Worm (Caenorhabditis elegans): Measurements from ENCODE around the gene R160.6.

R160.6 gene

ce11 chrX:4370756-4371155 lies 2.3 kb downstream of the R160.6 start, which contains the start of gene R160.5:
TSS of gene R160.5 (minus strand) at chrX:4370856.
- TF ChIP-seq dmd-6 (GFP tag; IDR thresholded peaks at IDR 0.05) (no peak), vab-7 (GFP tag; IDR thresholded peaks at IDR 0.05) (no peak), snpc-4 (tag; optimal IDR thresholded peaks at IDR 0.05) (no peak), nhr-237 (tag; optimal IDR thresholded peaks at IDR 0.05) (no peak), egl-43 (GFP tag; IDR thresholded peaks at IDR 0.05) (no peak)

- TF ChIP-seq F49E8.2 (tag; optimal IDR thresholded peaks at IDR 0.05; ENCODE audit: borderline replicate concordance): no peak
- no peak for TF ChIP-seq dpl-1 (GFP tag; optimal IDR thresholded peaks at IDR 0.05)
Measured at ce11 chrX:4368800-4369199, 4.2 kb downstream of the R160.6 start, which contains the start of gene R160.4. TSS of gene R160.4 (minus strand) at chrX:4368900.

ce11 chrX:4367414-4367813 lies 5.6 kb downstream of the R160.6 start, which contains the start of gene R160.10:
TSS of gene R160.10 (minus strand) at chrX:4367514.
- TF ChIP-seq spr-3 (GFP tag; optimal IDR thresholded peaks at IDR 0.05): no peak
- no peak for TF ChIP-seq spr-1 (tag; optimal IDR thresholded peaks at IDR 0.05)
- no peak for TF ChIP-seq lin-29 (GFP tag; IDR thresholded peaks at IDR 0.05)
- TF ChIP-seq unc-62 (GFP tag; optimal IDR thresholded peaks at IDR 0.05 in 1 of 2): peak in 1 of 2 experiments; percentile 36
- no peak for TF ChIP-seq unc-62 (tag; optimal IDR thresholded peaks at IDR 0.05)
- no peak for TF ChIP-seq T26A8.4 (GFP tag; IDR thresholded peaks at IDR 0.05)
- TF ChIP-seq aha-1 (tag): no peak
- no peak for TF ChIP-seq gei-8 (GFP tag; optimal IDR thresholded peaks at IDR 0.05)
- no peak for TF ChIP-seq ceh-82 (tag; optimal IDR thresholded peaks at IDR 0.05)

- TF ChIP-seq lsy-2 (tag; optimal IDR thresholded peaks at IDR 0.05): no peak
- TF ChIP-seq spr-3 (GFP tag; optimal IDR thresholded peaks at IDR 0.05): no peak
- TF ChIP-seq Y5F2A.4 (GFP tag; optimal IDR thresholded peaks at IDR 0.05): no peak
- no peak for TF ChIP-seq arid-1 (GFP tag; conservative IDR thresholded peaks at IDR 0.05)
- no peak for TF ChIP-seq skn-1 (tag; optimal IDR thresholded peaks at IDR 0.05)
- no peak for TF ChIP-seq egl-43 (GFP tag; IDR thresholded peaks at IDR 0.05)
- no peak for TF ChIP-seq aha-1 (tag)
- TF ChIP-seq F44E2.7 (GFP tag; IDR thresholded peaks at IDR 0.05): no peak
- TF ChIP-seq ceh-82 (tag; optimal IDR thresholded peaks at IDR 0.05): no peak
- TF ChIP-seq ces-1 (GFP tag; optimal IDR thresholded peaks at IDR 0.05): no peak
- TF ChIP-seq nhr-10 (tag; optimal IDR thresholded peaks at IDR 0.05): no peak
- no peak for TF ChIP-seq unc-62 (GFP tag; optimal IDR thresholded peaks at IDR 0.05 in 1 of 2)
- no peak for TF ChIP-seq unc-62 (tag; optimal IDR thresholded peaks at IDR 0.05)
- no peak for TF ChIP-seq lim-7 (GFP tag; IDR thresholded peaks at IDR 0.05)
Measured at ce11 chrX:4366231-4366630, 6.8 kb downstream of the R160.6 start, which contains the start of gene R160.3. TSS of gene R160.3 (minus strand) at chrX:4366331.

ce11 chrX:4364877-4365276 lies 8.1 kb downstream of the R160.6 start, which contains the start of gene F14H12.8:
TSS of gene F14H12.8 (minus strand) at chrX:4364977.
- TF ChIP-seq aha-1 (tag) (no peak), zfp-2 (tag; optimal IDR thresholded peaks at IDR 0.05) (no peak), ceh-20 (GFP tag; IDR thresholded peaks at IDR 0.05) (no peak), hmg-1.1 (GFP tag; IDR thresholded peaks at IDR 0.05) (no peak), F44E2.7 (GFP tag; IDR thresholded peaks at IDR 0.05) (no peak), tra-1 (GFP tag; IDR thresholded peaks at IDR 0.05) (no peak), Y48G9A.11 (GFP tag; IDR thresholded peaks at IDR 0.05) (no peak), dmd-6 (GFP tag; IDR thresholded peaks at IDR 0.05) (no peak), mxl-2 (GFP tag; conservative IDR thresholded peaks at IDR 0.05) (no peak), T26A8.4 (GFP tag; IDR thresholded peaks at IDR 0.05) (no peak), duxl-1 (tag; optimal IDR thresholded peaks at IDR 0.05; ENCODE audit: poor library complexity) (no peak), aly-2 (tag; optimal IDR thresholded peaks at IDR 0.05) (no peak), Y5F2A.4 (GFP tag; optimal IDR thresholded peaks at IDR 0.05) (no peak), nhr-102 (tag; optimal IDR thresholded peaks at IDR 0.05) (no peak), hlh-30 (tag; optimal IDR thresholded peaks at IDR 0.05; ENCODE audit: insufficient read depth) (no peak), ctbp-1 (GFP tag; IDR thresholded peaks at IDR 0.05) (no peak)

Data from whole organism, L4 larva.